Fruit fly (Drosophila melanogaster): ENCODE results near the gene Syn.

Gene Syn

DNA sequence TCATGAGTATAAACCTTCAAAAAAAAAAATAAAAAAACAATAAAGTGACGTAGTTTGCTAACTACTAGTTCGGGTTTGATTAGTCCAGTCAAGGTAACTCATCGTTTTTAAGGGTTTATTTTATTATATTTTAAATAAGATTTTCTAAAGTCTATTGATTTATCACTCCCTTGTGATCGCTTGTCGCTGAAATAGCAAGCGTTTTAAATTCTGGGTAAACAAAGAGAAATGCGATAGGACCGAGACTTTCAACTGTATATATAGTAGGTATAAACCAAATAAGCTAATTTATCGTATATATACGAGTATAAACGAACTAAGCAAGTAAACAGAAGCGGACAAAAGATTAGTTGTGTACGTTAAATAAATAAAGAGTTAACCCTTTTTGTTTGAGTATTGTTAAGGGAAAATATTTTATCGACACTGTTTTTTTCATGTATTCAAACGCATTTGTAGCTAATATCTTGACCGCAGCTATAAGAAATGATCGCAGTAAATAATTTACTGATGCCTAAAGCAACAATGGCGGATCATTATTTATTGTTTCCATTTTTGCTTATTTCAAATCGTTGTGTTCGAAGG lies 21.9 kb upstream of the Syn start (continued):
- TF ChIP-seq Eip74EF (GFP tag; optimal IDR thresholded peaks at IDR 0.05) = no peak
- no peak for TF ChIP-seq pb (GFP tag; optimal IDR thresholded peaks at IDR 0.05)
- TF ChIP-seq Atf3 (GFP tag; optimal IDR thresholded peaks at IDR 0.05) = no peak
- peak; percentile 48 for TF ChIP-seq Oli (tag; optimal IDR thresholded peaks at IDR 0.05)
- TF ChIP-seq cad (GFP tag; optimal IDR thresholded peaks at IDR 0.05) = no peak
- TF ChIP-seq bigmax (GFP tag; optimal IDR thresholded peaks at IDR 0.05) = no peak
- TF ChIP-seq YL-1 (GFP tag; optimal IDR thresholded peaks at IDR 0.05) = no peak
- peak; percentile 48; the same call in 1 of the 2 replicates for TF ChIP-seq Rfx (GFP tag; IDR thresholded peaks at IDR 0.05)
- TF ChIP-seq CG8924 (tag; optimal IDR thresholded peaks at IDR 0.05) = peak; percentile 10
- TF ChIP-seq slbo (GFP tag; IDR thresholded peaks at IDR 0.05) = peak; percentile 65
- TF ChIP-seq tup (GFP tag; optimal IDR thresholded peaks at IDR 0.05) = no peak
- no peak for TF ChIP-seq CG10654 (GFP tag; optimal IDR thresholded peaks at IDR 0.05)
- TF ChIP-seq Ravus (GFP tag; IDR thresholded peaks at IDR 0.05) = no peak; the same call in 1 of the 2 replicates
- no peak for TF ChIP-seq slp2 (GFP tag; optimal IDR thresholded peaks at IDR 0.05)
- TF ChIP-seq HHEX (GFP tag; optimal IDR thresholded peaks at IDR 0.05) = peak; percentile 12
- no peak for TF ChIP-seq CG6854 (GFP tag; optimal IDR thresholded peaks at IDR 0.05)
- TF ChIP-seq CG8765 (GFP tag; IDR thresholded peaks at IDR 0.05) = no peak
- no peak for TF ChIP-seq ham (GFP tag; IDR thresholded peaks at IDR 0.05)
- no peak for TF ChIP-seq Doc3 (GFP tag; IDR thresholded peaks at IDR 0.05; ENCODE audit: partially characterized antibody)
- TF ChIP-seq al (GFP tag; IDR thresholded peaks at IDR 0.05) = no peak
- TF ChIP-seq repo (GFP tag; optimal IDR thresholded peaks at IDR 0.05) = no peak
- TF ChIP-seq dmrt99B (tag; optimal IDR thresholded peaks at IDR 0.05) = no peak
- no peak for TF ChIP-seq CG4360 (GFP tag; IDR thresholded peaks at IDR 0.05)
- TF ChIP-seq crol (GFP tag; IDR thresholded peaks at IDR 0.05) = no peak
- no peak for TF ChIP-seq CG7928 (GFP tag; optimal IDR thresholded peaks at IDR 0.05)
- peak; percentile 62; the same call in 2 of the 3 replicates for TF ChIP-seq ci (GFP tag; IDR thresholded peaks at IDR 0.05)
- TF ChIP-seq emc (GFP tag; optimal IDR thresholded peaks at IDR 0.05) = no peak
- TF ChIP-seq ara (GFP tag; IDR thresholded peaks at IDR 0.05) = no peak
- TF ChIP-seq seq (GFP tag; IDR thresholded peaks at IDR 0.05) = peak; percentile 45; the same call in 1 of the 2 replicates
- no peak for TF ChIP-seq Hr3 (GFP tag; optimal IDR thresholded peaks at IDR 0.05)
- peak; percentile 19 for TF ChIP-seq fu2 (GFP tag; optimal IDR thresholded peaks at IDR 0.05)
- no peak for TF ChIP-seq Blimp-1 (GFP tag; optimal IDR thresholded peaks at IDR 0.05)
- peak; percentile 44 for TF ChIP-seq Xbp1 (GFP tag; optimal IDR thresholded peaks at IDR 0.05)
- TF ChIP-seq CG18262 (tag; optimal IDR thresholded peaks at IDR 0.05) = peak; percentile 1
- no peak for TF ChIP-seq z (GFP tag; IDR thresholded peaks at IDR 0.05)
- TF ChIP-seq CG2199 (GFP tag; IDR thresholded peaks at IDR 0.05) = no peak
- TF ChIP-seq ftz-f1 (GFP tag; optimal IDR thresholded peaks at IDR 0.05) = no peak
- TF ChIP-seq CG8478 (optimal IDR thresholded peaks at IDR 0.05) = no peak
- no peak for TF ChIP-seq B-H1 (GFP tag; IDR thresholded peaks at IDR 0.05)
- TF ChIP-seq CG6689 (GFP tag; IDR thresholded peaks at IDR 0.05) = peak; percentile 42; the same call in 1 of the 2 replicates
- TF ChIP-seq gt (GFP tag; IDR thresholded peaks at IDR 0.05) = no peak
- TF ChIP-seq Stat92E (GFP tag; optimal IDR thresholded peaks at IDR 0.05) = no peak
- no peak for TF ChIP-seq tx (GFP tag; optimal IDR thresholded peaks at IDR 0.05)
- TF ChIP-seq rib (GFP tag; IDR thresholded peaks at IDR 0.05) = no peak
- TF ChIP-seq tap (tag; optimal IDR thresholded peaks at IDR 0.05) = peak; percentile 24
- no peak for TF ChIP-seq ase (GFP tag; IDR thresholded peaks at IDR 0.05)
- TF ChIP-seq usp (GFP tag; optimal IDR thresholded peaks at IDR 0.05) = no peak
- TF ChIP-seq CG3847 (GFP tag; IDR thresholded peaks at IDR 0.05) = no peak
- peak; percentile 62 for TF ChIP-seq gem (tag; optimal IDR thresholded peaks at IDR 0.05)
- no peak for TF ChIP-seq Scr (GFP tag; IDR thresholded peaks at IDR 0.05; ENCODE audit: partially characterized antibody)
- TF ChIP-seq jumu (GFP tag; optimal IDR thresholded peaks at IDR 0.05) = peak; percentile 7
- TF ChIP-seq corto (GFP tag; optimal IDR thresholded peaks at IDR 0.05) = peak; percentile 3

Data from whole organism, embryonic.